Worm (Caenorhabditis elegans): ENCODE results near the gene garr-1.
A peak's percentile ranks its signal among the peaks of the same experiment; 100 is the strongest.

Gene garr-1

ce11 chrIV:420686-421085, 5.3 kb upstream of the garr-1 start:
- TF ChIP-seq aly-2 (tag; optimal IDR thresholded peaks at IDR 0.05) (no peak), skn-1 (tag; optimal IDR thresholded peaks at IDR 0.05) (no peak), nhr-77 (tag; optimal IDR thresholded peaks at IDR 0.05) (no peak), mbf-1 (tag; optimal IDR thresholded peaks at IDR 0.05) (no peak), nhr-11 (tag; optimal IDR thresholded peaks at IDR 0.05) (no peak), peb-1 (tag; optimal IDR thresholded peaks at IDR 0.05) (no peak), nhr-21 (tag; optimal IDR thresholded peaks at IDR 0.05) (no peak), elt-1 (tag; optimal IDR thresholded peaks at IDR 0.05) (no peak), ZK546.5 (tag; optimal IDR thresholded peaks at IDR 0.05) (no peak), mdl-1 (tag; optimal IDR thresholded peaks at IDR 0.05) (no peak), F13H6.1 (tag; optimal IDR thresholded peaks at IDR 0.05) (no peak), mab-5 (tag; optimal IDR thresholded peaks at IDR 0.05) (no peak)

ce11 chrIV:422112-422511, 3.9 kb upstream of the garr-1 start:
- TF ChIP-seq unc-62 (GFP tag; optimal IDR thresholded peaks at IDR 0.05) = no peak
- TF ChIP-seq R02D3.7 (tag; optimal IDR thresholded peaks at IDR 0.05) = no peak
- TF ChIP-seq ama-1 (optimal IDR thresholded peaks at IDR 0.05) = no peak
- TF ChIP-seq lsy-2 (tag; optimal IDR thresholded peaks at IDR 0.05) = no peak
- no peak for TF ChIP-seq mab-5 (tag; optimal IDR thresholded peaks at IDR 0.05)
- no peak for TF ChIP-seq lin-39 (tag; optimal IDR thresholded peaks at IDR 0.05)
- TF ChIP-seq ceh-82 (tag; optimal IDR thresholded peaks at IDR 0.05) = no peak
- TF ChIP-seq alr-1 (tag; optimal IDR thresholded peaks at IDR 0.05) = no peak
- no peak for TF ChIP-seq unc-39 (tag; optimal IDR thresholded peaks at IDR 0.05)
- TF ChIP-seq sma-3 (GFP tag; optimal IDR thresholded peaks at IDR 0.05) = no peak
- no peak for TF ChIP-seq nhr-6 (tag; optimal IDR thresholded peaks at IDR 0.05)
- no peak for TF ChIP-seq crh-2 (tag; optimal IDR thresholded peaks at IDR 0.05)
- no peak for TF ChIP-seq ztf-11 (tag; optimal IDR thresholded peaks at IDR 0.05)
- TF ChIP-seq mbf-1 (tag; optimal IDR thresholded peaks at IDR 0.05) = no peak
- no peak for TF ChIP-seq snpc-4 (tag; optimal IDR thresholded peaks at IDR 0.05)
- TF ChIP-seq egl-27 (tag; optimal IDR thresholded peaks at IDR 0.05) = no peak

- TF ChIP-seq unc-55 (GFP tag; optimal IDR thresholded peaks at IDR 0.05) (no peak), nhr-10 (tag; optimal IDR thresholded peaks at IDR 0.05) (no peak), ceh-16 (tag; optimal IDR thresholded peaks at IDR 0.05) (no peak), nhr-11 (tag; optimal IDR thresholded peaks at IDR 0.05) (no peak), mdl-1 (tag; optimal IDR thresholded peaks at IDR 0.05) (no peak), ZK546.5 (tag; optimal IDR thresholded peaks at IDR 0.05) (no peak), mab-5 (tag; optimal IDR thresholded peaks at IDR 0.05) (no peak)
These were observed 916 bp upstream of the garr-1 start, which contains the start of gene daf-18 for ce11 chrIV:425052-425451. daf-18 (minus strand) TSS chrIV:425177.

- TF ChIP-seq ceh-16 (tag; optimal IDR thresholded peaks at IDR 0.05) (no peak), fos-1 (tag; optimal IDR thresholded peaks at IDR 0.05) (no peak), lin-11 (tag; optimal IDR thresholded peaks at IDR 0.05) (no peak), sma-9 (GFP tag; optimal IDR thresholded peaks at IDR 0.05) (no peak), sma-9 (tag; optimal IDR thresholded peaks at IDR 0.05) (no peak), unc-55 (GFP tag; optimal IDR thresholded peaks at IDR 0.05) (peak; percentile 66), nhr-129 (tag; optimal IDR thresholded peaks at IDR 0.05) (peak; percentile 38), snpc-4 (tag; optimal IDR thresholded peaks at IDR 0.05) (peak; percentile 5), blmp-1 (tag; optimal IDR thresholded peaks at IDR 0.05; ENCODE audit: insufficient read depth) (no peak), skn-1 (tag; optimal IDR thresholded peaks at IDR 0.05) (no peak), mab-5 (tag; optimal IDR thresholded peaks at IDR 0.05) (no peak), elt-1 (tag; optimal IDR thresholded peaks at IDR 0.05) (no peak), ama-1 (optimal IDR thresholded peaks at IDR 0.05) (no peak), nhr-6 (tag; optimal IDR thresholded peaks at IDR 0.05) (no peak), crh-2 (tag; optimal IDR thresholded peaks at IDR 0.05) (peak; percentile 22), aly-2 (tag; optimal IDR thresholded peaks at IDR 0.05) (no peak), Y55F3AM.14 (GFP tag; optimal IDR thresholded peaks at IDR 0.05) (no peak), mbf-1 (tag; optimal IDR thresholded peaks at IDR 0.05) (no peak), sem-4 (tag; optimal IDR thresholded peaks at IDR 0.05) (no peak), zag-1 (tag; optimal IDR thresholded peaks at IDR 0.05) (no peak), nhr-77 (tag; optimal IDR thresholded peaks at IDR 0.05) (no peak), nhr-25 (tag; optimal IDR thresholded peaks at IDR 0.05) (no peak), lin-39 (tag; optimal IDR thresholded peaks at IDR 0.05) (no peak), lin-13 (GFP tag; optimal IDR thresholded peaks at IDR 0.05) (peak; percentile 41), nhr-23 (tag; optimal IDR thresholded peaks at IDR 0.05) (no peak), mdl-1 (tag; optimal IDR thresholded peaks at IDR 0.05) (no peak), nhr-10 (tag; optimal IDR thresholded peaks at IDR 0.05) (no peak), nhr-21 (tag; optimal IDR thresholded peaks at IDR 0.05) (no peak), ztf-1 (GFP tag; conservative IDR thresholded peaks at IDR 0.05) (no peak), nhr-12 (tag; optimal IDR thresholded peaks at IDR 0.05) (no peak), sma-3 (GFP tag; optimal IDR thresholded peaks at IDR 0.05) (no peak), ceh-82 (tag; optimal IDR thresholded peaks at IDR 0.05) (no peak), dmd-4 (tag; optimal IDR thresholded peaks at IDR 0.05) (no peak), elt-3 (tag; optimal IDR thresholded peaks at IDR 0.05) (no peak), R02D3.7 (tag; optimal IDR thresholded peaks at IDR 0.05) (no peak), gmeb-1 (tag; optimal IDR thresholded peaks at IDR 0.05) (peak; percentile 52), nhr-11 (tag; optimal IDR thresholded peaks at IDR 0.05) (no peak), unc-62 (GFP tag; optimal IDR thresholded peaks at IDR 0.05) (no peak), nhr-237 (tag; optimal IDR thresholded peaks at IDR 0.05) (no peak)
These were observed 422 bp upstream of the garr-1 start for ce11 chrIV:425546-425945.

Data from whole organism, L2 larva.